Worm (Caenorhabditis elegans): ENCODE results near the gene ctsa-4.1.

- TF ChIP-seq ztf-4 (tag; optimal IDR thresholded peaks at IDR 0.05) (no peak), unc-62 (GFP tag; optimal IDR thresholded peaks at IDR 0.05) (no peak), nhr-76 (tag; optimal IDR thresholded peaks at IDR 0.05) (no peak), nhr-77 (tag; optimal IDR thresholded peaks at IDR 0.05) (no peak), aly-2 (tag; optimal IDR thresholded peaks at IDR 0.05) (no peak), ztf-11 (tag; optimal IDR thresholded peaks at IDR 0.05) (no peak), pqm-1 (tag; optimal IDR thresholded peaks at IDR 0.05) (no peak), nfya-1 (tag; optimal IDR thresholded peaks at IDR 0.05; ENCODE audit: insufficient read depth) (no peak), fos-1 (tag; optimal IDR thresholded peaks at IDR 0.05) (no peak), ama-1 (optimal IDR thresholded peaks at IDR 0.05) (no peak), ZK546.5 (tag; optimal IDR thresholded peaks at IDR 0.05) (no peak)
These were observed 31.6 kb downstream of the ctsa-4.1 start, which contains the start of gene zig-10 for ce11 chrII:6398406-6398805.

Measured in whole organism, L3 larva.